Worm (Caenorhabditis elegans) whole organism, mixed stage, embryonic: ENCODE results near the gene nstp-4.
A peak's percentile ranks its signal among the peaks of the same experiment; 100 is the strongest.

ENCODE experiments used
- M03D4.4 ChIP-seq: sonication (generic microtip); optimal IDR thresholded peaks from 2 replicates; lab custom pipeline; 2017; ENCODE audit warnings: mild to moderate bottlenecking, missing genetic modification characterization, missing compliant biosample characterization
- bed-3 ChIP-seq: fragments of 200-800 bp; sonication (Bioruptor generic); optimal IDR thresholded peaks from 3 replicates; lab custom pipeline; 2018; ENCODE audit warnings: mild to moderate bottlenecking, missing genetic modification characterization, moderate library complexity, missing compliant biosample characterization
- ceh-43 ChIP-seq: fragments of 200-800 bp; sonication (Bioruptor generic); optimal IDR thresholded peaks from 2 replicates; lab custom pipeline; 2018; ENCODE audit warnings: mild to moderate bottlenecking, missing genetic modification characterization, moderate library complexity, missing compliant biosample characterization
- ceh-83 ChIP-seq: fragments of 200-800 bp; sonication (Bioruptor generic); optimal IDR thresholded peaks from 2 replicates; lab custom pipeline; 2018; ENCODE audit warnings: mild to moderate bottlenecking, missing genetic modification characterization, missing compliant biosample characterization
- ces-1 ChIP-seq: fragments of 150-350 bp; optimal IDR thresholded peaks from 2 replicates; lab custom pipeline; 2014; ENCODE audit warnings: missing biosample characterization, missing genetic modification reagents, missing genetic modification characterization
- cnd-1 ChIP-seq: fragments of 200-800 bp; sonication (Bioruptor generic); optimal IDR thresholded peaks from 2 replicates; lab custom pipeline; 2018; ENCODE audit warnings: mild to moderate bottlenecking, missing genetic modification characterization, missing compliant biosample characterization
- drap-1 ChIP-seq: fragments of 200-800 bp; sonication (Bioruptor generic); optimal IDR thresholded peaks from 3 replicates; lab custom pipeline; 2018; ENCODE audit warnings: mild to moderate bottlenecking, missing genetic modification characterization, missing compliant biosample characterization
- elt-1 ChIP-seq: sonication (generic microtip); optimal IDR thresholded peaks from 2 replicates; lab custom pipeline; 2017; ENCODE audit warnings: missing genetic modification characterization, mild to moderate bottlenecking, missing compliant biosample characterization, antibody characterized with exemption, moderate library complexity, borderline replicate concordance; ENCODE audit not compliant: insufficient read depth
- elt-3 ChIP-seq: fragments of 150-350 bp; optimal IDR thresholded peaks from 2 replicates; lab custom pipeline; 2014; ENCODE audit warnings: missing biosample characterization, missing genetic modification characterization
- flh-1 ChIP-seq: fragments of 200-800 bp; sonication (Bioruptor generic); optimal IDR thresholded peaks from 2 replicates; lab custom pipeline; 2018; ENCODE audit warnings: mild to moderate bottlenecking, missing genetic modification characterization, moderate library complexity, missing compliant biosample characterization
- hlh-1 ChIP-seq: fragments of 150-350 bp; optimal IDR thresholded peaks from 2 replicates; lab custom pipeline; 2014; ENCODE audit warnings: missing biosample characterization, missing genetic modification reagents, missing genetic modification characterization
- lin-32 ChIP-seq: fragments of 200-800 bp; sonication (Bioruptor generic); optimal IDR thresholded peaks from 2 replicates; lab custom pipeline; 2018; ENCODE audit warnings: mild to moderate bottlenecking, missing genetic modification characterization, missing compliant biosample characterization
- lsy-2 ChIP-seq: fragments of 150-350 bp; optimal IDR thresholded peaks from 2 replicates; lab custom pipeline; 2014; ENCODE audit warnings: missing biosample characterization, missing genetic modification characterization
- mab-5 ChIP-seq: fragments of 150-350 bp; optimal IDR thresholded peaks from 2 replicates; lab custom pipeline; 2014; ENCODE audit warnings: missing biosample characterization, missing genetic modification characterization
- mep-1 ChIP-seq: fragments of 150-350 bp; optimal IDR thresholded peaks from 2 replicates; lab custom pipeline; 2017; ENCODE audit warnings: missing biosample characterization, missing genetic modification reagents, missing genetic modification characterization, inconsistent platforms
- mls-2 ChIP-seq: sonication (generic microtip); optimal IDR thresholded peaks from 2 replicates; lab custom pipeline; 2016; ENCODE audit warnings: mild to moderate bottlenecking, missing genetic modification characterization, moderate library complexity, missing compliant biosample characterization
- nhr-12 ChIP-seq: fragments of 150-350 bp; optimal IDR thresholded peaks from 2 replicates; lab custom pipeline; 2014; ENCODE audit warnings: missing biosample characterization, missing genetic modification characterization
- nhr-2 ChIP-seq: fragments of 150-350 bp; optimal IDR thresholded peaks from 2 replicates; lab custom pipeline; 2014; ENCODE audit warnings: missing biosample characterization, missing genetic modification characterization
- nhr-237 ChIP-seq: fragments of 150-350 bp; optimal IDR thresholded peaks from 2 replicates; lab custom pipeline; 2014; ENCODE audit warnings: missing biosample characterization, missing genetic modification characterization
- nhr-28 ChIP-seq: fragments of 150-350 bp; optimal IDR thresholded peaks from 2 replicates; lab custom pipeline; 2014; ENCODE audit warnings: missing biosample characterization, missing genetic modification characterization
- nhr-76 ChIP-seq: sonication (generic microtip); optimal IDR thresholded peaks from 2 replicates; lab custom pipeline; 2017; ENCODE audit warnings: missing biosample characterization, missing genetic modification characterization
- pha-4 ChIP-seq: fragments of 150-350 bp; optimal IDR thresholded peaks from 2 replicates; lab custom pipeline; 2018; ENCODE audit warnings: missing biosample characterization, missing genetic modification reagents, missing genetic modification characterization
- sem-2 ChIP-seq: fragments of 200-800 bp; sonication (Bioruptor generic); optimal IDR thresholded peaks from 2 replicates; lab custom pipeline; 2018; ENCODE audit warnings: mild to moderate bottlenecking, missing genetic modification characterization, missing compliant biosample characterization
- snpc-4 ChIP-seq: fragments of 150-350 bp; optimal IDR thresholded peaks from 2 replicates; lab custom pipeline; 2014; ENCODE audit warnings: missing biosample characterization, missing genetic modification characterization
- sptf-1 ChIP-seq: sonication (generic microtip); optimal IDR thresholded peaks from 2 replicates; lab custom pipeline; 2017; ENCODE audit warnings: mild to moderate bottlenecking, missing genetic modification characterization, moderate library complexity, missing compliant biosample characterization
- tbx-8 ChIP-seq: fragments of 200-800 bp; sonication (Bioruptor generic); optimal IDR thresholded peaks from 2 replicates; lab custom pipeline; 2018; ENCODE audit warnings: mild to moderate bottlenecking, missing genetic modification characterization, moderate library complexity, missing compliant biosample characterization
- unc-120 ChIP-seq: sonication (generic microtip); optimal IDR thresholded peaks from 2 replicates; lab custom pipeline; 2017; ENCODE audit warnings: missing genetic modification characterization, missing compliant biosample characterization; ENCODE audit not compliant: poor library complexity, severe bottlenecking
- unc-39 ChIP-seq: fragments of 150-350 bp; optimal IDR thresholded peaks from 2 replicates; lab custom pipeline; 2014; ENCODE audit warnings: missing biosample characterization, missing genetic modification characterization
- unc-62 ChIP-seq: fragments of 150-350 bp; optimal IDR thresholded peaks from 2 replicates; lab custom pipeline; 2014; ENCODE audit warnings: missing biosample characterization, missing genetic modification reagents, missing genetic modification characterization
- zip-8 ChIP-seq: fragments of 150-350 bp; optimal IDR thresholded peaks from 2 replicates; lab custom pipeline; 2014; ENCODE audit warnings: missing biosample characterization, missing genetic modification characterization
- ztf-11 ChIP-seq: fragments of 150-350 bp; optimal IDR thresholded peaks from 2 replicates; lab custom pipeline; 2014; ENCODE audit warnings: missing biosample characterization, missing genetic modification characterization

Gene nstp-4

DNA sequence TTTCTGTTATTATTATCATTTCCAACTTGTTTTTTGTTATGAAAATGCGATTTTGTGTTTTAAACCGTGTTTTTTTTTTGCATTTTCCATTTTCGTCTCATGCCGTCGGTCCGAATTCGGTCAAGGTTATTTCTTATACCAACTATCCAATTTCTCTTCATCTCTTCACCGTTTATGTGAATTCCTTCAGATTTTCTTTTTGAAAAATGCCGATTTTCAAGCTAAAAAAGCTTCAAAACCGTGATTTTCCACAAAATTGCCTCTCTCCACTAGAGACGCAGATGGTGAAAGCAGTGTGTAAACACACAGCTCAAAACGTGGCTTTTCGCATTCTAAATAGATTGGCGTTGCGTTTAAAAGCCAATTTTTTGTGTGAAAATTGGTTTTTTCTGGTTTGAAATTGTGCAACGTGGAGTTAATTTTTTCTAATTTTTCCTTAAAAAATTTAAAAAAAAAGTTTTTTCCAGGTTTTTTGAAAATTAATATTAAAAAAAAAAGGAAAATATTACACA, 733 bp upstream of the nstp-4 start:
- TF ChIP-seq ces-1 (no peak), hlh-1 (tag; lab: Kevin White, UChicago) (no peak), tbx-8 (GFP tag; lab: Kevin White, UChicago) (no peak), nhr-2 (tag; lab: Kevin White, UChicago) (no peak), sptf-1 (tag; lab: Kevin White, UChicago) (no peak), lsy-2 (tag; lab: Kevin White, UChicago) (no peak), unc-62 (GFP tag; lab: Kevin White, UChicago) (no peak), M03D4.4 (tag; lab: Kevin White, UChicago) (no peak), ceh-83 (no peak), snpc-4 (tag; lab: Kevin White, UChicago) (no peak), zip-8 (no peak), nhr-237 (no peak), nhr-28 (tag; lab: Kevin White, UChicago) (no peak), elt-3 (no peak), ztf-11 (tag; lab: Kevin White, UChicago) (no peak), flh-1 (GFP tag; lab: Kevin White, UChicago) (no peak), drap-1 (no peak), cnd-1 (tag; lab: Kevin White, UChicago) (no peak), sem-2 (no peak)

DNA sequence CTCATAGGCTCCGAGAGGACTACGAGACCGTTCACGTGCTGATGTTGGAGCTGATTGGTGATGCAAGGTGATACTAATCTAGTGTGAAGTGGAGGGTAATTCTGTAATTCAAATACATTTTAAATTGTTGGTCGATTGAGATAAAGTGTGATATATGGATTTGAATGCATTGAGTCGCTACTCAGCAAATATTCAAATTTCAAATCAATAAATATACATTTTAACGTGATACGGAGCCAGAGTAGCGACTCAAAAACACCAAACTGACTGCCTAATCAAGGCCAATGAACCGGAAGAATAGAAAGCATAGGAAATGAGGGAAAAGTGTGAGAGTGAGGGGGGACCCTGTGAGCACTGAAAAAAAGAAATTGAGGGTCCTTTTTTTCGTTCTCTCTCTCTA, 10.7 kb downstream of the nstp-4 start, which contains the start of gene C03H5.6:
C03H5.6 (minus strand) TSS at position 101 of the 400 bp plus-strand sequence.
- TF ChIP-seq lsy-2 (tag; lab: Kevin White, UChicago) (no peak), ces-1 (no peak), elt-1 (no peak)

DNA sequence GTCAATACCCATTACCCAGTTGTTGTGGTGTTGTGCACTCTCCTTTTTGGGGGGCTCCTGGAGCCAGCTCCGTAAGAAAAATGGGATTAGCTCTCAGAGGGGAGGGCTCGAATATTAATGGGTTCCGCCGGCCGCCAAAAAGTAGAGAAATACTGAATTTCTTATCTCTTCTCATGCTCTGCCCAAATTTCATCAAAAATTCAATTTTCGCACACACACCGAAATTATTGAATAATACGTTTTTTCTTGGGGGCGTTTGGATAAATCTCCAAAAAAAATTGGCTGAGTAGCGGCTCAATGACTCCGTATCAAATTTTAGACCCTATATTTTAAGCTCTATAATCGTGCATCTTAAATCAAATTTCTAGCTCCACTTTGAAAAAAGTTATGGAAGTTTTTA, 11.5 kb downstream of the nstp-4 start:
- no peak for TF ChIP-seq nhr-12
- no peak for TF ChIP-seq drap-1
- TF ChIP-seq pha-4 (tag; lab: Kevin White, UChicago): no peak
- TF ChIP-seq unc-120 (tag; lab: Kevin White, UChicago): no peak
- no peak for TF ChIP-seq unc-39 (tag; lab: Kevin White, UChicago)
- TF ChIP-seq ces-1: peak; percentile 51
- no peak for TF ChIP-seq mep-1 (tag; lab: Kevin White, UChicago)
- TF ChIP-seq lin-32 (GFP tag; lab: Kevin White, UChicago): no peak
- TF ChIP-seq bed-3 (GFP tag; lab: Kevin White, UChicago): no peak

DNA sequence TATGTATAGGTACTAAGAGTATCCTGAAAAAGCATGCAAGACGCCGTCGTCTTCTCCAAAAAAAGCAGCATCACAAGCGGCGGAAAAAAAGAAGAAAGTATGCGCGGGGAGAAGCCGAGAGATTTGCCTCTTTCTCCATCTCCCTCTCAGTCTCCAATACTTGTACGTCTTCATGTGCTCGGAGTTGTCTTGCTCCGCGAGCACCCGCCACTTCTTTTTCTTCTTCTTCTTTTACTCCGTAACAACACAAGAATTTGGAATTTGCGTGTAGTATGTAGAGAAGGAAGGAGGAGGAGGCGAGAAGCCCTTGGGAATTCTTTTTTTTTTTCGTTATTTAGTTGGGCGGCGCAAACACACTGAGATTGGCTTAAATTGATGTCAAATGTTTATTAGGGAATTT, 12.6 kb downstream of the nstp-4 start:
- no peak for TF ChIP-seq zip-8
- no peak for TF ChIP-seq pha-4 (tag; lab: Kevin White, UChicago)
- peak; percentile 43 for TF ChIP-seq ces-1

DNA sequence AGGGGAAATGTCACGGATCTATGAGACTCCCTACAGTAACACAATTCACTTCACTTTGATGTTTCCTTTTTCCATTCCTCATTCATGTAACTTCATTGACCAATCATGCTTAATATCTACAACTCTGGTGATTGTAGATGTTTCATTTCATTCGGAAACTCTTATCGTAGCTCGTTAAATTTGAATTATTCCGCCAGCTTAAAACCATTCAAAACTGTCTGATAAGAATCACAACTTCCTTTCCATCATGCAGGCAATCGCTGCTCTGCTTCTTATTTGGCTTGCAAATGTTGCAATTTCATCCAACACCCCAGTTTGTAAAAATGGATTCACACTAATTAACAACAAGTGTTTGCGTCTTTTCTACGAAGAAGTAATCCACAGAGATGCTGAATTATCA, 13.8 kb downstream of the nstp-4 start, which contains the start of gene clec-10:
clec-10 (plus strand) TSS at position 244 of the 400 bp plus-strand sequence.
- TF ChIP-seq lsy-2 (tag; lab: Kevin White, UChicago) (no peak), ceh-43 (GFP tag; lab: Kevin White, UChicago) (no peak), mab-5 (tag; lab: Kevin White, UChicago) (no peak), unc-120 (tag; lab: Kevin White, UChicago) (no peak), elt-1 (no peak), bed-3 (GFP tag; lab: Kevin White, UChicago) (no peak), sptf-1 (tag; lab: Kevin White, UChicago) (no peak), pha-4 (tag; lab: Kevin White, UChicago) (no peak), mep-1 (tag; lab: Kevin White, UChicago) (no peak), zip-8 (no peak), drap-1 (no peak), nhr-76 (no peak), mls-2 (tag; lab: Kevin White, UChicago) (no peak), ztf-11 (tag; lab: Kevin White, UChicago) (no peak), tbx-8 (GFP tag; lab: Kevin White, UChicago) (no peak)
